Fruit fly (Drosophila melanogaster) whole organism, embryonic: Measurements from ENCODE around the gene Rdh.

ENCODE experiments used
- Antp ChIP-seq: fragments of 200-800 bp; sonication (Bioruptor generic); optimal IDR thresholded peaks from 3 replicates; lab custom pipeline; 2016; ENCODE audit warnings: missing biosample characterization, missing genetic modification characterization
- CG12769 ChIP-seq: fragments of 200-800 bp; sonication (Bioruptor generic); optimal IDR thresholded peaks from 2 replicates; lab custom pipeline; 2019; ENCODE audit warnings: missing biosample characterization, mild to moderate bottlenecking, missing genetic modification characterization, moderate library complexity
- CG14965 ChIP-seq: fragments of 200-800 bp; sonication (Bioruptor generic); optimal IDR thresholded peaks from 2 replicates; lab custom pipeline; 2016; ENCODE audit warnings: missing biosample characterization, missing genetic modification characterization, borderline replicate concordance
- CG17359 ChIP-seq: fragments of 200-800 bp; sonication (Bioruptor generic); optimal IDR thresholded peaks from 3 replicates; lab custom pipeline; 2018; ENCODE audit warnings: missing biosample characterization, mild to moderate bottlenecking, missing genetic modification characterization, moderate library complexity
- CG17361 ChIP-seq: fragments of 200-800 bp; sonication (Bioruptor generic); IDR thresholded peaks from 3 replicates; pipeline ENCODE4 v1.3.6; 2022; ENCODE audit warnings: missing biosample characterization, missing genetic modification characterization
- CG17829 ChIP-seq: fragments of 200-800 bp; optimal IDR thresholded peaks from 2 replicates; lab custom pipeline; 2019; ENCODE audit warnings: missing biosample characterization, mild to moderate bottlenecking, missing genetic modification characterization, moderate library complexity
- CG2678 ChIP-seq: fragments of 200-800 bp; sonication (Bioruptor generic); optimal IDR thresholded peaks from 3 replicates; lab custom pipeline; 2019; ENCODE audit warnings: missing biosample characterization, mild to moderate bottlenecking, missing genetic modification characterization, moderate library complexity
- CG31441 ChIP-seq: fragments of 200-800 bp; sonication (Bioruptor generic); IDR thresholded peaks from 2 replicates; pipeline ENCODE4 v1.3.6; 2022; ENCODE audit warnings: missing biosample characterization, missing genetic modification characterization
- CG33557 ChIP-seq: fragments of 200-800 bp; sonication (Bioruptor generic); optimal IDR thresholded peaks from 2 replicates; lab custom pipeline; 2019; ENCODE audit warnings: missing biosample characterization, mild to moderate bottlenecking, missing genetic modification characterization, moderate library complexity
- CG34422 ChIP-seq: fragments of 200-800 bp; sonication (Bioruptor generic); IDR thresholded peaks from 3 replicates; pipeline ENCODE4 v1.3.6; 2022; ENCODE audit warnings: missing biosample characterization, missing genetic modification characterization
- CG42726 ChIP-seq: fragments of 200-800 bp; sonication (Bioruptor generic); IDR thresholded peaks from 2 replicates; pipeline ENCODE4 v1.3.6; 2022; ENCODE audit warnings: missing biosample characterization, missing genetic modification characterization; ENCODE audit not compliant: partially characterized antibody
- CG43689 ChIP-seq: fragments of 200-800 bp; sonication (Bioruptor generic); IDR thresholded peaks from 2 replicates; pipeline ENCODE4 v1.3.6; 2022; ENCODE audit warnings: missing biosample characterization, missing genetic modification characterization
- CG5245 ChIP-seq: fragments of 200-800 bp; sonication (Bioruptor generic); optimal IDR thresholded peaks from 3 replicates; lab custom pipeline; 2016; ENCODE audit warnings: missing biosample characterization, missing genetic modification characterization
- CG6689 ChIP-seq: fragments of 200-800 bp; sonication (Bioruptor generic); IDR thresholded peaks from 2 replicates; pipeline ENCODE4 v1.3.6; 2022; ENCODE audit warnings: missing biosample characterization, missing genetic modification characterization
- CG7357 ChIP-seq: fragments of 200-800 bp; sonication (Bioruptor generic); IDR thresholded peaks from 3 replicates; pipeline ENCODE4 v1.3.6; 2022; ENCODE audit warnings: missing biosample characterization, missing genetic modification characterization
- CG9437 ChIP-seq: fragments of 200-800 bp; sonication (Bioruptor generic); optimal IDR thresholded peaks from 2 replicates; lab custom pipeline; 2018; ENCODE audit warnings: missing biosample characterization, mild to moderate bottlenecking, missing genetic modification characterization
- CG9727 ChIP-seq: fragments of 200-800 bp; sonication (Bioruptor generic); optimal IDR thresholded peaks from 3 replicates; lab custom pipeline; 2017; ENCODE audit warnings: missing biosample characterization, mild to moderate bottlenecking, missing genetic modification characterization
- CG9817 ChIP-seq: fragments of 200-800 bp; sonication (Bioruptor generic); optimal IDR thresholded peaks from 2 replicates; lab custom pipeline; 2018; ENCODE audit warnings: missing biosample characterization, mild to moderate bottlenecking, missing genetic modification characterization, moderate library complexity
- Dbx ChIP-seq: fragments of 200-800 bp; sonication (Bioruptor generic); IDR thresholded peaks from 3 replicates; pipeline ENCODE4 v1.3.6; 2022; ENCODE audit warnings: missing biosample characterization, missing genetic modification characterization
- Ets65A ChIP-seq: fragments of 200-800 bp; sonication (Bioruptor generic); peaks from one replicate; lab custom pipeline; 2016; ENCODE audit warnings: missing biosample characterization, missing genetic modification characterization
- Fer2 ChIP-seq: fragments of 200-800 bp; sonication (Bioruptor generic); optimal IDR thresholded peaks from 2 replicates; lab custom pipeline; 2018; ENCODE audit warnings: missing biosample characterization, mild to moderate bottlenecking, missing genetic modification characterization, moderate library complexity
- MESR4 ChIP-seq: fragments of 200-800 bp; sonication (Bioruptor generic); optimal IDR thresholded peaks from 2 replicates; lab custom pipeline; 2018; ENCODE audit warnings: missing biosample characterization, mild to moderate bottlenecking, missing genetic modification characterization, moderate library complexity
- Mes4 ChIP-seq: fragments of 200-800 bp; sonication (Bioruptor generic); optimal IDR thresholded peaks from 2 replicates; lab custom pipeline; 2016; ENCODE audit warnings: missing biosample characterization, missing genetic modification characterization
- NFAT ChIP-seq: fragments of 200-800 bp; sonication (Bioruptor generic); IDR thresholded peaks from 2 replicates; pipeline ENCODE4 v1.3.6; 2022; ENCODE audit warnings: missing biosample characterization, missing genetic modification characterization
- Neu2 ChIP-seq: fragments of 200-800 bp; sonication (Bioruptor generic); optimal IDR thresholded peaks from 3 replicates; lab custom pipeline; 2016; ENCODE audit warnings: missing biosample characterization, missing genetic modification characterization, borderline replicate concordance
- PHDP ChIP-seq: fragments of 200-800 bp; sonication (Bioruptor generic); optimal IDR thresholded peaks from 3 replicates; lab custom pipeline; 2018; ENCODE audit warnings: missing biosample characterization, mild to moderate bottlenecking, missing genetic modification characterization, moderate library complexity
- Rx ChIP-seq: fragments of 200-800 bp; sonication (Bioruptor generic); IDR thresholded peaks from 2 replicates; pipeline ENCODE4 v1.3.6; 2022; ENCODE audit warnings: missing biosample characterization, missing genetic modification characterization
- Sry-δ ChIP-seq: fragments of 200-800 bp; sonication (Bioruptor generic); optimal IDR thresholded peaks from 2 replicates; lab custom pipeline; 2016; ENCODE audit warnings: missing biosample characterization, missing genetic modification characterization
- ac ChIP-seq: fragments of 200-800 bp; sonication (Bioruptor generic); optimal IDR thresholded peaks from 3 replicates; lab custom pipeline; 2017; ENCODE audit warnings: missing biosample characterization, mild to moderate bottlenecking, missing genetic modification characterization
- ap ChIP-seq: fragments of 200-800 bp; sonication (Bioruptor generic); IDR thresholded peaks from 2 replicates; pipeline ENCODE4 v1.3.6; 2022; ENCODE audit warnings: missing biosample characterization, missing genetic modification characterization
- ara ChIP-seq: fragments of 200-800 bp; sonication (Bioruptor generic); IDR thresholded peaks from 2 replicates; pipeline ENCODE4 v1.3.6; 2022; ENCODE audit warnings: missing biosample characterization, missing genetic modification characterization
- ase ChIP-seq: fragments of 200-800 bp; sonication (Bioruptor generic); IDR thresholded peaks from 3 replicates; pipeline ENCODE4 v1.3.6; 2022; ENCODE audit warnings: missing biosample characterization, missing genetic modification characterization
- az2 ChIP-seq: fragments of 200-800 bp; sonication (Bioruptor generic); optimal IDR thresholded peaks from 3 replicates; lab custom pipeline; 2016; ENCODE audit warnings: missing biosample characterization, missing genetic modification characterization
- corto ChIP-seq: fragments of 200-800 bp; sonication (Bioruptor generic); optimal IDR thresholded peaks from 2 replicates; lab custom pipeline; 2016; ENCODE audit warnings: missing biosample characterization, mild to moderate bottlenecking, missing genetic modification characterization, moderate library complexity
- dmrt99B ChIP-seq: fragments of 200-800 bp; sonication (Bioruptor generic); optimal IDR thresholded peaks from 2 replicates; lab custom pipeline; 2018; ENCODE audit warnings: missing biosample characterization, mild to moderate bottlenecking, missing genetic modification characterization, moderate library complexity
- fd3F ChIP-seq: fragments of 200-800 bp; sonication (Bioruptor generic); optimal IDR thresholded peaks from 2 replicates; lab custom pipeline; 2018; ENCODE audit warnings: missing biosample characterization, mild to moderate bottlenecking, missing genetic modification characterization, moderate library complexity
- fru ChIP-seq: fragments of >200 bp; optimal IDR thresholded peaks from 2 replicates; lab custom pipeline; 2017
- ftz-f1 ChIP-seq: fragments of 200-800 bp; sonication (Bioruptor generic); optimal IDR thresholded peaks from 2 replicates; lab custom pipeline; 2016; ENCODE audit warnings: missing biosample characterization, missing genetic modification characterization
- gt ChIP-seq: fragments of 200-800 bp; sonication (Bioruptor generic); IDR thresholded peaks from 2 replicates; pipeline ENCODE4 v1.3.6; 2022; ENCODE audit warnings: missing biosample characterization, missing genetic modification characterization
- inv ChIP-seq: fragments of 200-800 bp; sonication (Bioruptor generic); IDR thresholded peaks from 2 replicates; pipeline ENCODE4 v1.3.6; 2022; ENCODE audit warnings: missing biosample characterization, missing genetic modification characterization; ENCODE audit not compliant: partially characterized antibody
- kni ChIP-seq: fragments of 200-800 bp; sonication (Bioruptor generic); optimal IDR thresholded peaks from 3 replicates; lab custom pipeline; 2017; ENCODE audit warnings: mild to moderate bottlenecking, missing biosample characterization, missing genetic modification reagents, missing genetic modification characterization
- luna ChIP-seq: fragments of 200-800 bp; sonication (Bioruptor generic); optimal IDR thresholded peaks from 2 replicates; lab custom pipeline; 2016; ENCODE audit warnings: missing biosample characterization, missing genetic modification characterization
- mirr ChIP-seq: fragments of 200-800 bp; sonication (Bioruptor generic); optimal IDR thresholded peaks from 3 replicates; lab custom pipeline; 2018; ENCODE audit warnings: missing biosample characterization, mild to moderate bottlenecking, missing genetic modification characterization
- odd ChIP-seq: fragments of 200-800 bp; sonication (Bioruptor generic); optimal IDR thresholded peaks from 2 replicates; lab custom pipeline; 2017; ENCODE audit warnings: missing biosample characterization, mild to moderate bottlenecking, missing genetic modification characterization
- repo ChIP-seq: fragments of 200-800 bp; sonication (Bioruptor generic); optimal IDR thresholded peaks from 2 replicates; lab custom pipeline; 2016; ENCODE audit warnings: missing biosample characterization, missing genetic modification characterization
- tap ChIP-seq: fragments of 200-800 bp; optimal IDR thresholded peaks from 3 replicates; lab custom pipeline; 2019; ENCODE audit warnings: missing biosample characterization, mild to moderate bottlenecking, missing genetic modification characterization, moderate library complexity
- trem ChIP-seq: fragments of 200-800 bp; optimal IDR thresholded peaks from 3 replicates; lab custom pipeline; 2019; ENCODE audit warnings: missing biosample characterization, mild to moderate bottlenecking, missing genetic modification characterization, moderate library complexity
- trh ChIP-seq: fragments of 200-800 bp; sonication (Bioruptor generic); optimal IDR thresholded peaks from 2 replicates; lab custom pipeline; 2016; ENCODE audit warnings: missing biosample characterization, missing genetic modification characterization
- twi ChIP-seq: fragments of 200-800 bp; optimal IDR thresholded peaks from 2 replicates; lab custom pipeline; 2019; ENCODE audit warnings: missing biosample characterization, mild to moderate bottlenecking, missing genetic modification characterization, moderate library complexity
- unc-4 ChIP-seq: fragments of 200-800 bp; sonication (Bioruptor generic); IDR thresholded peaks from 2 replicates; pipeline ENCODE4 v1.3.6; 2022; ENCODE audit warnings: missing biosample characterization, missing genetic modification characterization; ENCODE audit not compliant: partially characterized antibody

Gene Rdh

DNA sequence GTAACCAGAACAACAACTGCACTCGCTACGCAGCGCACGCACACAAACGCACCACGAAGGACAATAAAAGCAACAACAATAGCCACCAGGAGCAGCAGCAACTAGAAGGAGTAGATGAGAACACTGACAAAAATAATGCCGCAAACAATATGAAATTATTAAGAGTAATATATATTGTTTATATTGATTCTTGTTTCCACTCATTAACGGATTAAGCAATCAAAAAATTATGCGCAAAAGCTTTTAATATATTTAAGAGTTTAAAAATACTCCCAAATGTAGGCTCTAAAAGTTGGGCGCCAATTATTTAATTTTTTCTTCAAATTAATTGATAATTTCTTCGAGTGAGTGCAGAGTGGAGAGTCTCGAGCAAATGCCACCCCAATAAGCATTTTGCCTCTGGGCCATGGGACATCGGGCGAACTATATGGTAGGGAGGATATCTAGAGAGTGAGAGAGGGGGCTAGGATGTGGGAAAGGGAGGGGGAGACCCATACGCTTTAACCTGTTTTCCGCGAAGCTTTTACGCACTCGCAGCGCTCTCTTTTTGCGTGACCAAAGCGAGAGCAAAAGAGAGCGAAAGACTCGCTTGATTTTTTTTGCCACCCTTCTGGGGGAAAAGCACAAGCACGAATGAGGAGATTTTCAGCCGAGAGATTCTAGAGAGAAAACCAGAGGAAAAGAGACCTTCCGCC is at the start of gene Rdh (continued):
- TF ChIP-seq CG6689 (GFP tag; lab: Robert Waterston, UW) (peak; percentile 63; the same call in 1 of the 2 replicates), CG43689 (GFP tag; lab: Robert Waterston, UW) (no peak), CG14965 (GFP tag; lab: Kevin White, UChicago) (no peak), ap (0 out of 2 replicates have a peak, but pooled peaks have one; percentile 12), odd (peak; percentile 59), CG34422 (GFP tag; lab: Robert Waterston, UW) (peak; percentile 34; the same call in 2 of the 3 replicates), ftz-f1 (GFP tag; lab: Kevin White, UChicago) (no peak), tap (tag; lab: Kevin White, UChicago) (peak; percentile 60), ara (peak; percentile 72), twi (tag; lab: Kevin White, UChicago) (peak; percentile 51), NFAT (0 out of 2 replicates have a peak, but pooled peaks have one; percentile 31), corto (no peak), CG2678 (tag; lab: Kevin White, UChicago) (peak; percentile 93), CG33557 (peak; percentile 69), Rx (GFP tag; lab: Robert Waterston, UW) (no peak), CG17829 (tag; lab: Kevin White, UChicago) (peak; percentile 74), Mes4 (GFP tag; lab: Kevin White, UChicago) (no peak), fru (lab: Kevin White, UChicago) (no peak), kni (GFP tag; lab: Kevin White, UChicago) (peak; percentile 61), Sry-δ (GFP tag; lab: Kevin White, UChicago) (no peak), Dbx (peak; percentile 79), az2 (GFP tag; lab: Kevin White, UChicago) (peak; percentile 65), CG7357 (GFP tag; lab: Robert Waterston, UW) (peak; percentile 49; the same call in 2 of the 3 replicates), mirr (peak; percentile 34), Fer2 (tag; lab: Kevin White, UChicago) (peak; percentile 75), CG9727 (GFP tag; lab: Kevin White, UChicago) (peak; percentile 85), dmrt99B (tag; lab: Kevin White, UChicago) (peak; percentile 84), unc-4 (no peak), MESR4 (GFP tag; lab: Kevin White, UChicago) (no peak), CG31441 (GFP tag; lab: Robert Waterston, UW) (peak; percentile 74), CG17361 (peak; percentile 93), trem (tag; lab: Kevin White, UChicago) (peak; percentile 62), Neu2 (no peak), CG17359 (tag; lab: Kevin White, UChicago) (peak; percentile 79), trh (peak; percentile 53), CG9437 (GFP tag; lab: Kevin White, UChicago) (peak; percentile 66), luna (no peak), inv (GFP tag; lab: Robert Waterston, UW) (no peak), CG42726 (GFP tag; lab: Robert Waterston, UW) (no peak), CG9817 (tag; lab: Kevin White, UChicago) (peak; percentile 77), CG12769 (tag; lab: Kevin White, UChicago) (no peak), ase (GFP tag; lab: Robert Waterston, UW) (0 out of 3 replicates have a peak, but pooled peaks have one; percentile 54), repo (GFP tag; lab: Kevin White, UChicago) (no peak), Antp (GFP tag; lab: Kevin White, UChicago) (no peak), fd3F (GFP tag; lab: Kevin White, UChicago) (peak; percentile 69), Ets65A (GFP tag; lab: Kevin White, UChicago) (peak; percentile 9), CG5245 (GFP tag; lab: Kevin White, UChicago) (peak; percentile 9), gt (GFP tag; lab: Robert Waterston, UW) (no peak), PHDP (tag; lab: Kevin White, UChicago) (peak; percentile 82), ac (GFP tag; lab: Kevin White, UChicago) (no peak)
